Worm (Caenorhabditis elegans) whole organism, L1 larva: ENCODE measurements around the gene kmo-2.

Experiments
- C04F5.9 ChIP-seq: sonication (generic microtip); optimal IDR thresholded peaks from 2 replicates; lab custom pipeline; 2016; ENCODE audit warnings: missing genetic modification characterization, missing compliant biosample characterization
- F16B12.6 ChIP-seq: fragments of 150-350 bp; optimal IDR thresholded peaks from 2 replicates; lab custom pipeline; 2014; ENCODE audit warnings: missing biosample characterization, missing genetic modification characterization
- Y116A8C.19 ChIP-seq: sonication (generic microtip); optimal IDR thresholded peaks from 2 replicates; lab custom pipeline; 2016; ENCODE audit warnings: missing compliant biosample characterization, missing genetic modification characterization, borderline replicate concordance
- aha-1 ChIP-seq: fragments of 150-350 bp; optimal IDR thresholded peaks from 2 replicates; lab custom pipeline; 2014; ENCODE audit warnings: missing biosample characterization, missing genetic modification characterization
- alr-1 ChIP-seq: fragments of 200-800 bp; sonication (Bioruptor generic); optimal IDR thresholded peaks from 2 replicates; lab custom pipeline; 2018; ENCODE audit warnings: borderline replicate concordance, mild to moderate bottlenecking, missing genetic modification characterization, missing compliant biosample characterization
- aly-2 ChIP-seq: fragments of 150-350 bp; optimal IDR thresholded peaks from 2 replicates; lab custom pipeline; 2014; ENCODE audit warnings: missing biosample characterization, missing genetic modification characterization
- blmp-1 ChIP-seq: fragments of 150-350 bp; optimal IDR thresholded peaks from 2 replicates; lab custom pipeline; 2014; ENCODE audit warnings: missing biosample characterization, missing genetic modification characterization
- ceh-63 ChIP-seq: fragments of 200-800 bp; sonication (Bioruptor generic); optimal IDR thresholded peaks from 2 replicates; lab custom pipeline; 2018; ENCODE audit warnings: mild to moderate bottlenecking, missing genetic modification characterization, missing compliant biosample characterization
- ceh-82 ChIP-seq, 3 experiments: fragments of 150-350 bp in 1 of 3; sonication (generic microtip) in 2 of 3; optimal IDR thresholded peaks; 2 replicates each; lab custom pipeline; 2014 to 2017; ENCODE audit warnings: missing biosample characterization in 3 of 3, missing genetic modification characterization in 3 of 3
- ces-1 ChIP-seq: fragments of 150-350 bp; optimal IDR thresholded peaks from 2 replicates; lab custom pipeline; 2014; ENCODE audit warnings: missing biosample characterization, missing genetic modification reagents, missing genetic modification characterization
- elt-2 ChIP-seq: sonication (generic microtip); optimal IDR thresholded peaks from 2 replicates; lab custom pipeline; 2016; ENCODE audit warnings: missing genetic modification characterization, mild to moderate bottlenecking, inconsistent platforms, missing compliant biosample characterization, missing genetic modification reagents
- fkh-10 ChIP-seq: sonication (generic microtip); optimal IDR thresholded peaks from 2 replicates; lab custom pipeline; 2017; ENCODE audit warnings: missing biosample characterization, missing genetic modification reagents, missing genetic modification characterization
- fkh-4 ChIP-seq: sonication (generic microtip); optimal IDR thresholded peaks from 2 replicates; lab custom pipeline; 2016; ENCODE audit warnings: missing compliant biosample characterization, missing genetic modification characterization, borderline replicate concordance
- fkh-8 ChIP-seq: sonication (generic microtip); optimal IDR thresholded peaks from 2 replicates; lab custom pipeline; 2016; ENCODE audit warnings: mild to moderate bottlenecking, missing genetic modification characterization, missing compliant biosample characterization
- fos-1 ChIP-seq: fragments of 150-350 bp; optimal IDR thresholded peaks from 2 replicates; lab custom pipeline; 2014; ENCODE audit warnings: missing biosample characterization, missing genetic modification characterization
- hlh-4 ChIP-seq: sonication (generic microtip); optimal IDR thresholded peaks from 2 replicates; lab custom pipeline; 2016; ENCODE audit warnings: mild to moderate bottlenecking, missing genetic modification characterization, missing compliant biosample characterization
- jun-1 ChIP-seq: fragments of 150-350 bp; optimal IDR thresholded peaks from 2 replicates; lab custom pipeline; 2014; ENCODE audit warnings: missing biosample characterization, missing genetic modification reagents, missing genetic modification characterization
- lin-13 ChIP-seq: fragments of 150-350 bp; optimal IDR thresholded peaks from 2 replicates; lab custom pipeline; 2014; ENCODE audit warnings: missing biosample characterization, missing genetic modification reagents, missing genetic modification characterization
- lin-14 ChIP-seq: fragments of 200-800 bp; sonication (Bioruptor generic); optimal IDR thresholded peaks from 2 replicates; lab custom pipeline; 2018; ENCODE audit warnings: mild to moderate bottlenecking, missing genetic modification characterization, moderate library complexity, missing compliant biosample characterization
- lin-15B ChIP-seq: fragments of 150-350 bp; sonication (generic microtip); optimal IDR thresholded peaks from 3 replicates; lab custom pipeline; 2014; ENCODE audit warnings: missing biosample characterization, missing genetic modification characterization
- lin-39 ChIP-seq: fragments of 150-350 bp; optimal IDR thresholded peaks from 2 replicates; lab custom pipeline; 2014; ENCODE audit warnings: missing biosample characterization, missing genetic modification reagents, missing genetic modification characterization
- mab-9 ChIP-seq: fragments of 200-800 bp; sonication (Bioruptor generic); IDR thresholded peaks from 2 replicates; pipeline ENCODE4 v1.3.6; 2022; ENCODE audit warnings: missing genetic modification reagents, missing genetic modification characterization, missing compliant biosample characterization
- mep-1 ChIP-seq: fragments of 150-350 bp; optimal IDR thresholded peaks from 2 replicates; lab custom pipeline; 2014; ENCODE audit warnings: missing biosample characterization, missing genetic modification characterization
- nhr-11 ChIP-seq: fragments of 150-350 bp; optimal IDR thresholded peaks from 2 replicates; lab custom pipeline; 2014; ENCODE audit warnings: missing biosample characterization, missing genetic modification characterization
- nhr-28 ChIP-seq: fragments of 150-350 bp; optimal IDR thresholded peaks from 2 replicates; lab custom pipeline; 2014; ENCODE audit warnings: missing biosample characterization, missing genetic modification characterization
- nhr-85 ChIP-seq: sonication (generic microtip); peaks from one replicate; lab custom pipeline; 2016; ENCODE audit warnings: missing genetic modification characterization, inconsistent platforms, missing compliant biosample characterization
- nhr-90 ChIP-seq: sonication (generic microtip); optimal IDR thresholded peaks from 2 replicates; lab custom pipeline; 2016; ENCODE audit warnings: mild to moderate bottlenecking, missing genetic modification characterization, missing compliant biosample characterization; ENCODE audit not compliant: poor library complexity
- pax-3 ChIP-seq: fragments of 200-800 bp; sonication (Bioruptor generic); optimal IDR thresholded peaks from 2 replicates; lab custom pipeline; 2018; ENCODE audit warnings: mild to moderate bottlenecking, missing genetic modification characterization, moderate library complexity, missing compliant biosample characterization
- pqm-1 ChIP-seq: sonication (generic microtip); optimal IDR thresholded peaks from 3 replicates; lab custom pipeline; 2017; ENCODE audit warnings: missing biosample characterization, missing genetic modification characterization
- rnt-1 ChIP-seq: sonication (generic microtip); optimal IDR thresholded peaks from 2 replicates; lab custom pipeline; 2016; ENCODE audit warnings: mild to moderate bottlenecking, missing genetic modification characterization, moderate library complexity, missing compliant biosample characterization
- skn-1 ChIP-seq: fragments of 150-350 bp; optimal IDR thresholded peaks from 2 replicates; lab custom pipeline; 2014; ENCODE audit warnings: missing biosample characterization, missing genetic modification characterization
- snpc-4 ChIP-seq: fragments of 150-350 bp; optimal IDR thresholded peaks from 2 replicates; lab custom pipeline; 2014; ENCODE audit warnings: missing biosample characterization, missing genetic modification characterization
- snu-23 ChIP-seq: sonication (generic microtip); optimal IDR thresholded peaks from 2 replicates; lab custom pipeline; 2016; ENCODE audit warnings: missing genetic modification characterization, missing compliant biosample characterization
- swsn-7 ChIP-seq: sonication (generic microtip); optimal IDR thresholded peaks from 2 replicates; lab custom pipeline; 2016; ENCODE audit warnings: missing genetic modification characterization, missing compliant biosample characterization
- tbx-2 ChIP-seq: sonication (generic microtip); optimal IDR thresholded peaks from 2 replicates; lab custom pipeline; 2016; ENCODE audit warnings: missing genetic modification characterization, missing compliant biosample characterization
- tlp-1 ChIP-seq: fragments of 150-350 bp; optimal IDR thresholded peaks from 2 replicates; lab custom pipeline; 2014; ENCODE audit warnings: missing biosample characterization, missing genetic modification characterization
- unc-98 ChIP-seq: fragments of 200-800 bp; sonication (Bioruptor generic); IDR thresholded peaks from 2 replicates; pipeline ENCODE4 v1.3.6; 2022; ENCODE audit warnings: missing genetic modification characterization, missing compliant biosample characterization
- vab-15 ChIP-seq: sonication (generic microtip); optimal IDR thresholded peaks from 2 replicates; lab custom pipeline; 2017; ENCODE audit warnings: missing genotype, mild to moderate bottlenecking, missing genetic modification characterization, missing compliant biosample characterization
- zip-4 ChIP-seq: fragments of 200-800 bp; sonication (Bioruptor generic); optimal IDR thresholded peaks from 2 replicates; lab custom pipeline; 2018; ENCODE audit warnings: mild to moderate bottlenecking, missing genetic modification characterization, moderate library complexity, missing compliant biosample characterization
- ztf-11 ChIP-seq, 2 experiments: sonication (generic microtip); optimal IDR thresholded peaks; 2 replicates each; lab custom pipeline; 2016 to 2017; ENCODE audit warnings: missing genetic modification characterization in 2 of 2, missing biosample characterization in 1 of 2, missing compliant biosample characterization in 1 of 2
- ztf-4 ChIP-seq: fragments of 150-350 bp; optimal IDR thresholded peaks from 2 replicates; lab custom pipeline; 2014; ENCODE audit warnings: missing biosample characterization, missing genetic modification characterization

kmo-2 gene

DNA sequence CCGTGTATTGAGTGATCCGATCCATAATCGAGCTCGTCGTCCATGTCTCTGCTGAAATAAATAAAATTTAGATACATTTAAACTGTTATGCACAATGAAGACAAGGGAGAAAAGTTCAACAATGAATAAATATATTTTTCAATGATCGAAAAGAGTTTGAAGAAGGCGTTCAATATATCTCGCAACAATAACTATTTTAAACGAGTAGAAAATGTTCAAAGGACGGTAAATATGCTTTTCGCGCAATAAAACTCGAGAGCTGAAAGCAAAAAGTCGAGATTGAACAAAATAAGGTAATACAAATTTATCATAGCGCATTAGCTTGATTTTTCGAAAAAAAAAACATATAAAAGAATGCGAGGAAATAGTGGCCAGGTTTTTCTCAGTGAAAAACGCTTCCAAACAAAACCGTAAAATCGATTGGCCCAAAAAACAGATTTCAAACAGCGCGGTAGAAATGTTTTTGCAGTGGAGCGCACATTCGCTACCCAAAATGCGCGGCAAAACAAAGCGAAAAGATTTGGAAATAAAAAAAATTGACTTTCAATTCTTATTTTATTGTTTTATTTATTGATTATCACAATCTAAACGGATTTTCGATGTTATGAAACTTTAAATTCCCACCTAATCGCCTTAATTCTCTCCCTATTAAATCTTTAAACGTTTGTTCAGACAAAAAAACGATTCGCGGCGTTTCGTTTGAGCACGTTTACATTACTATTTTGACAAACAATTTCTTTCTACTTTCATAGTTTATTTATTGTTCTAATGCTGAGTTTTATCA is 27.3 kb downstream of the kmo-2 start, which contains the start of the genes kup-1 and F10C2.4 (continued):
- TF ChIP-seq pqm-1 (tag; lab: Kevin White, UChicago) = no peak
- no peak for TF ChIP-seq ceh-63
- TF ChIP-seq swsn-7 (tag; lab: Kevin White, UChicago) = peak; percentile 54
- no peak for TF ChIP-seq lin-14 (GFP tag; lab: Kevin White, UChicago)
- peak; percentile 26 for TF ChIP-seq C04F5.9 (tag; lab: Kevin White, UChicago)
- no peak for TF ChIP-seq elt-2
- TF ChIP-seq jun-1 = no peak
- TF ChIP-seq ztf-11 (tag; optimal IDR thresholded peaks at IDR 0.05; lab: Kevin White, UChicago) = no peak
- TF ChIP-seq aly-2 (tag; lab: Kevin White, UChicago) = no peak
- no peak for TF ChIP-seq zip-4 (GFP tag; lab: Kevin White, UChicago)
- TF ChIP-seq lin-15B (tag; lab: Kevin White, UChicago) = peak; percentile 74
- peak; percentile 27 for TF ChIP-seq nhr-90
- no peak for TF ChIP-seq lin-13 (GFP tag; lab: Kevin White, UChicago)
- TF ChIP-seq F16B12.6 = peak; percentile 11
- no peak for TF ChIP-seq unc-98
- TF ChIP-seq skn-1 = peak; percentile 58
- no peak for TF ChIP-seq nhr-11 (tag; lab: Kevin White, UChicago)
- TF ChIP-seq ztf-4 (tag; lab: Kevin White, UChicago) = no peak
- TF ChIP-seq vab-15 (tag; lab: Kevin White, UChicago) = no peak
- no peak for TF ChIP-seq fos-1 (tag; lab: Kevin White, UChicago)
- no peak for TF ChIP-seq alr-1 (tag; lab: Kevin White, UChicago)
- no peak for TF ChIP-seq tlp-1 (tag; lab: Kevin White, UChicago)
- peak; percentile 5 for TF ChIP-seq mep-1 (tag; lab: Kevin White, UChicago)
- TF ChIP-seq snpc-4 = peak; percentile 19
- no peak for TF ChIP-seq fkh-10
- no peak for TF ChIP-seq hlh-4 (tag; lab: Kevin White, UChicago)
- TF ChIP-seq aha-1 (tag; lab: Kevin White, UChicago) = no peak
- peak; percentile 66 for TF ChIP-seq tbx-2
- no peak for TF ChIP-seq ces-1 (GFP tag; lab: Kevin White, UChicago)
- peak in 1 of 3 experiments; percentile 63 for TF ChIP-seq ceh-82 (tag; optimal IDR thresholded peaks at IDR 0.05; lab: Kevin White, UChicago)
- no peak for TF ChIP-seq Y116A8C.19 (tag; lab: Kevin White, UChicago)
- peak; percentile 55 for TF ChIP-seq pax-3 (tag; lab: Kevin White, UChicago)
- no peak for TF ChIP-seq lin-39 (tag; lab: Kevin White, UChicago)
- TF ChIP-seq snu-23 (GFP tag; lab: Kevin White, UChicago) = peak; percentile 76
- peak; percentile 60 for TF ChIP-seq blmp-1
- TF ChIP-seq mab-9 (GFP tag; lab: Robert Waterston, UW) = no peak
- TF ChIP-seq nhr-28 (tag; lab: Kevin White, UChicago) = no peak
- no peak for TF ChIP-seq fkh-4
- peak; percentile 50 for TF ChIP-seq rnt-1 (tag; lab: Kevin White, UChicago)
- TF ChIP-seq fkh-8 (tag; lab: Kevin White, UChicago) = peak; percentile 42
- TF ChIP-seq, all 84 proteins: peak for 32

DNA sequence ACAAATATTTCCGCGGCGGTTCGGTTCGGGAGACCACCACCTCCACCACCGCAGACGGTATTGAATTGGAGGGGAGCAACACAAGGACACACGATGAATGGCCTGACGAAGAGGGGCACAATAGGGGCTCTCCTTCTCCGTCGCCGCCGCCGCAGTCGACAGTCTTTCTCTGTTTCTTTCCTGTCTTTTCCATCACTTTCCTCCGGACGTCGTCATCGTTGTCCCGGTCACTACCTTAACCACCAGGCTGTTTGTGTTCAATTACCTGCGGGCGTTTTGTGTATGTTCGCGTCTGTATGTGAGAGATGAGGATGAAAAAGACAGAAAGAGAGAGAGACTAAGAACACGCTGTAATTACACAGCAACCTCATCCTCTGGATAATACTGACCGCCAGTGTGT is 28.6 kb downstream of the kmo-2 start:
- peak; percentile 29 for TF ChIP-seq lin-14 (GFP tag; lab: Kevin White, UChicago)
- TF ChIP-seq F16B12.6 = no peak
- peak; percentile 34 for TF ChIP-seq nhr-85 (tag; lab: Kevin White, UChicago)
- TF ChIP-seq blmp-1 = peak; percentile 28
- no peak for TF ChIP-seq mep-1 (tag; lab: Kevin White, UChicago)
